Worm (Caenorhabditis elegans): ENCODE results near the gene hlb-1.

Gene hlb-1

DNA sequence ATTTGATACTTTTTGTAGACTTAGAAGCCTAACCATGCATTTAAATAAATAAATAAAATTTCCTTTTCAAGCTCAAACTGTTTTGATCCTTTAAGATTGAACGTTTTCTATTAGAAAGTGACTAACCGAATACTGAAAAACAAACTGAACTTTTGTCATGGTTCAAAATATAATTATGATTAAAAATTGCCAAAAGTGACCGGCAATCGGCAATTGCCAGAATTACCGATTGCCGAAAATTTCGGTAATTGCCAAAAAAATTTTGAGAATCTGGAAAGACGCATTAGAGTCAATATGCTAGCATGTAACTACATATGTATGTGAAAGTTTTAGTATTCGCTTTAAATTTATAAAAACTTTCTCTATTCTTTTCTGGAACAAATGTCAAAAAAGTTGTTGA lies 38.9 kb downstream of the hlb-1 start, which contains the start of gene M03B6.5:
TSS of gene M03B6.5 (plus strand) at position 301 of the 400 bp plus-strand sequence.
- TF ChIP-seq unc-130 (GFP tag; optimal IDR thresholded peaks at IDR 0.05), result no peak
- TF ChIP-seq F33H1.4 (GFP tag; IDR thresholded peaks at IDR 0.05), result no peak
- no peak for TF ChIP-seq B0035.1 (tag; optimal IDR thresholded peaks at IDR 0.05)
- TF ChIP-seq dox-1 (GFP tag; IDR thresholded peaks at IDR 0.05), result no peak
- no peak for TF ChIP-seq hmg-20 (GFP tag; IDR thresholded peaks at IDR 0.05)
- no peak for TF ChIP-seq atf-7 (tag; optimal IDR thresholded peaks at IDR 0.05)

ce11 chrX:13841277-13841676 lies 41.3 kb downstream of the hlb-1 start, which contains the start of gene M03B6.1:
TSS of gene M03B6.1 (plus strand) at chrX:13841610.
- no peak for TF ChIP-seq T07F8.4 (tag; optimal IDR thresholded peaks at IDR 0.05)

ce11 chrX:13840336-13840735 lies 42.2 kb downstream of the hlb-1 start:
- TF ChIP-seq mel-28 (tag; optimal IDR thresholded peaks at IDR 0.05; ENCODE audit: borderline replicate concordance) (no peak), Y67H2A.10 (GFP tag; conservative IDR thresholded peaks at IDR 0.05) (no peak), ztf-25 (GFP tag; IDR thresholded peaks at IDR 0.05) (no peak), sdz-38 (tag; optimal IDR thresholded peaks at IDR 0.05) (no peak), snpc-1.3 (tag; optimal IDR thresholded peaks at IDR 0.05; ENCODE audit: insufficient read depth) (no peak), unc-62 (GFP tag; optimal IDR thresholded peaks at IDR 0.05) (no peak), lin-54 (GFP tag; optimal IDR thresholded peaks at IDR 0.05) (no peak), egl-18 (GFP tag; IDR thresholded peaks at IDR 0.05) (no peak), T26A5.8 (tag; optimal IDR thresholded peaks at IDR 0.05) (no peak), lsy-27 (tag; optimal IDR thresholded peaks at IDR 0.05; ENCODE audit: borderline replicate concordance, insufficient read depth) (no peak), repo-1 (tag; optimal IDR thresholded peaks at IDR 0.05) (no peak), T07F8.4 (tag; optimal IDR thresholded peaks at IDR 0.05) (no peak), attf-6 (GFP tag; IDR thresholded peaks at IDR 0.05) (no peak), pha-4 (tag; optimal IDR thresholded peaks at IDR 0.05) (no peak), F22D6.2 (tag; optimal IDR thresholded peaks at IDR 0.05) (no peak), chd-7 (tag; optimal IDR thresholded peaks at IDR 0.05) (no peak)

- TF ChIP-seq efl-1 (GFP tag; optimal IDR thresholded peaks at IDR 0.05), result no peak
- TF ChIP-seq chd-7 (tag; optimal IDR thresholded peaks at IDR 0.05), result no peak
- no peak for TF ChIP-seq K12H6.12 (tag; optimal IDR thresholded peaks at IDR 0.05)
- TF ChIP-seq tbx-9 (tag; optimal IDR thresholded peaks at IDR 0.05; ENCODE audit: borderline replicate concordance), result no peak
- TF ChIP-seq K11D2.4 (GFP tag; IDR thresholded peaks at IDR 0.05), result no peak
- TF ChIP-seq attf-3 (GFP tag; conservative IDR thresholded peaks at IDR 0.05), result no peak
- no peak for TF ChIP-seq Y53F4B.3 (GFP tag; IDR thresholded peaks at IDR 0.05)
- no peak for TF ChIP-seq B0336.3 (GFP tag; IDR thresholded peaks at IDR 0.05)
- TF ChIP-seq pha-4 (tag; optimal IDR thresholded peaks at IDR 0.05), result no peak
- no peak for TF ChIP-seq rcor-1 (GFP tag; IDR thresholded peaks at IDR 0.05)
- no peak for TF ChIP-seq aptf-2 (GFP tag; conservative IDR thresholded peaks at IDR 0.05)
- no peak for TF ChIP-seq hmg-20 (GFP tag; IDR thresholded peaks at IDR 0.05)
- no peak for TF ChIP-seq attf-6 (GFP tag; IDR thresholded peaks at IDR 0.05)
- no peak for TF ChIP-seq F52B5.7 (tag; optimal IDR thresholded peaks at IDR 0.05)
- no peak for TF ChIP-seq madf-8 (GFP tag; conservative IDR thresholded peaks at IDR 0.05)
- no peak for TF ChIP-seq F23B12.7 (tag; optimal IDR thresholded peaks at IDR 0.05; ENCODE audit: insufficient read depth)
- no peak for TF ChIP-seq snpc-1.1 (tag; optimal IDR thresholded peaks at IDR 0.05; ENCODE audit: insufficient read depth)
- no peak for TF ChIP-seq Y56A3A.18 (GFP tag; IDR thresholded peaks at IDR 0.05)
Observed at ce11 chrX:13838019-13838418, 44.5 kb downstream of the hlb-1 start.

Data from whole organism, young adult.